Worm (Caenorhabditis elegans): ENCODE results near the gene hhat-1.

Gene hhat-1

ce11 chrII:14683646-14684045 is 5.4 kb downstream of the hhat-1 start:
- no peak for TF ChIP-seq W03F9.2 (tag; optimal IDR thresholded peaks at IDR 0.05)
- no peak for TF ChIP-seq dao-5 (tag; optimal IDR thresholded peaks at IDR 0.05)
- no peak for TF ChIP-seq him-1 (tag; optimal IDR thresholded peaks at IDR 0.05)

- TF ChIP-seq W03F9.2 (tag; optimal IDR thresholded peaks at IDR 0.05) (no peak), dao-5 (tag; optimal IDR thresholded peaks at IDR 0.05) (no peak), him-1 (tag; optimal IDR thresholded peaks at IDR 0.05) (no peak)
These were observed 6.1 kb downstream of the hhat-1 start, which contains the start of gene unc-52 for ce11 chrII:14684377-14684776. TSS of gene unc-52 (minus strand) at chrII:14684456.

- TF ChIP-seq W03F9.2 (tag; optimal IDR thresholded peaks at IDR 0.05) (no peak), dao-5 (tag; optimal IDR thresholded peaks at IDR 0.05) (no peak), him-1 (tag; optimal IDR thresholded peaks at IDR 0.05) (no peak)
These were observed 16.9 kb downstream of the hhat-1 start, which contains the start of gene K02B7.3 for ce11 chrII:14695201-14695600. TSS of gene K02B7.3 (minus strand) at chrII:14695301.

- TF ChIP-seq W03F9.2 (tag; optimal IDR thresholded peaks at IDR 0.05) (no peak), dao-5 (tag; optimal IDR thresholded peaks at IDR 0.05) (no peak), him-1 (tag; optimal IDR thresholded peaks at IDR 0.05) (no peak)
These were observed 19.8 kb downstream of the hhat-1 start, which contains the start of gene C09F9.1 for ce11 chrII:14698057-14698456. TSS of gene C09F9.1 (plus strand) at chrII:14698357.

- TF ChIP-seq him-1 (tag; optimal IDR thresholded peaks at IDR 0.05): no peak
- no peak for TF ChIP-seq W03F9.2 (tag; optimal IDR thresholded peaks at IDR 0.05)
- no peak for TF ChIP-seq dao-5 (tag; optimal IDR thresholded peaks at IDR 0.05)
These were observed 21.8 kb downstream of the hhat-1 start for ce11 chrII:14700096-14700495.

- no peak for TF ChIP-seq him-1 (tag; optimal IDR thresholded peaks at IDR 0.05)
- TF ChIP-seq W03F9.2 (tag; optimal IDR thresholded peaks at IDR 0.05): no peak
- no peak for TF ChIP-seq dao-5 (tag; optimal IDR thresholded peaks at IDR 0.05)
These were observed 23.3 kb downstream of the hhat-1 start for ce11 chrII:14701581-14701980.

- TF ChIP-seq W03F9.2 (tag; optimal IDR thresholded peaks at IDR 0.05) (no peak), dao-5 (tag; optimal IDR thresholded peaks at IDR 0.05) (no peak), him-1 (tag; optimal IDR thresholded peaks at IDR 0.05) (no peak)
These were observed 25.1 kb downstream of the hhat-1 start for ce11 chrII:14703232-14703926.

- no peak for TF ChIP-seq dao-5 (tag; optimal IDR thresholded peaks at IDR 0.05)
- TF ChIP-seq him-1 (tag; optimal IDR thresholded peaks at IDR 0.05): no peak
- no peak for TF ChIP-seq W03F9.2 (tag; optimal IDR thresholded peaks at IDR 0.05)
These were observed 25.9 kb downstream of the hhat-1 start for ce11 chrII:14704204-14704603.

ce11 chrII:14705215-14705614 is 27.0 kb downstream of the hhat-1 start, which contains the start of gene C09F9.2:
TSS of gene C09F9.2 (plus strand) at chrII:14705515.
- TF ChIP-seq W03F9.2 (tag; optimal IDR thresholded peaks at IDR 0.05) (no peak), him-1 (tag; optimal IDR thresholded peaks at IDR 0.05) (no peak), dao-5 (tag; optimal IDR thresholded peaks at IDR 0.05) (no peak)

- TF ChIP-seq dao-5 (tag; optimal IDR thresholded peaks at IDR 0.05) (no peak), W03F9.2 (tag; optimal IDR thresholded peaks at IDR 0.05) (no peak), him-1 (tag; optimal IDR thresholded peaks at IDR 0.05) (no peak)
These were observed 27.7 kb downstream of the hhat-1 start for ce11 chrII:14705956-14706355.

ce11 chrII:14706479-14706878 is 28.2 kb downstream of the hhat-1 start:
- TF ChIP-seq him-1 (tag; optimal IDR thresholded peaks at IDR 0.05) (no peak), dao-5 (tag; optimal IDR thresholded peaks at IDR 0.05) (no peak), W03F9.2 (tag; optimal IDR thresholded peaks at IDR 0.05) (no peak)

- TF ChIP-seq dao-5 (tag; optimal IDR thresholded peaks at IDR 0.05): no peak
- TF ChIP-seq him-1 (tag; optimal IDR thresholded peaks at IDR 0.05): no peak
- TF ChIP-seq W03F9.2 (tag; optimal IDR thresholded peaks at IDR 0.05): no peak
These were observed 49.9 kb downstream of the hhat-1 start for ce11 chrII:14728119-14728518.
